Worm (Caenorhabditis elegans): ENCODE data around the gene hrpk-2.

ce11 chrIII:7948802-7949201 lies 38.1 kb upstream of the hrpk-2 start, which contains the start of gene col-90:
- no peak for TF ChIP-seq ztf-11 (tag; optimal IDR thresholded peaks at IDR 0.05)
- TF ChIP-seq nhr-12 (tag; optimal IDR thresholded peaks at IDR 0.05) = no peak
- no peak for TF ChIP-seq nhr-76 (tag; optimal IDR thresholded peaks at IDR 0.05)
- TF ChIP-seq snpc-4 (tag; optimal IDR thresholded peaks at IDR 0.05) = no peak
- no peak for TF ChIP-seq unc-39 (tag; optimal IDR thresholded peaks at IDR 0.05)
- no peak for TF ChIP-seq lin-13 (tag; optimal IDR thresholded peaks at IDR 0.05)

All from whole organism, mixed stage, embryonic.